2 worm cellular contexts compared by ENCODE assay signal in genomic region chrIII:6651983-6652382, ce11.
TF ChIP-seq lines count a peak whose summit lies in the region.

Gene pdfr-1 (minus strand): TSS chrIII:6652083.

TF ChIP-seq in whole organism, L1 larva, 84 proteins besides CTCF, POLR2A, EP300 and RAD21:
- TF ChIP-seq egl-13 (tag; optimal IDR thresholded peaks at IDR 0.05; lab: Kevin White, UChicago) (peak; percentile 11), lin-14 (GFP tag; optimal IDR thresholded peaks at IDR 0.05; lab: Kevin White, UChicago) (peak; percentile 27), pax-3 (tag; optimal IDR thresholded peaks at IDR 0.05; lab: Kevin White, UChicago) (no peak), zag-1 (tag; optimal IDR thresholded peaks at IDR 0.05; lab: Kevin White, UChicago) (no peak)

TF ChIP-seq in whole organism, L2 larva, 48 proteins besides CTCF, POLR2A, EP300 and RAD21:
- no peak for TF ChIP-seq elt-3 (tag; optimal IDR thresholded peaks at IDR 0.05; lab: Kevin White, UChicago)
- TF ChIP-seq F13H6.1 (tag; optimal IDR thresholded peaks at IDR 0.05; lab: Kevin White, UChicago), result no peak
- TF ChIP-seq ceh-16 (tag; optimal IDR thresholded peaks at IDR 0.05; lab: Kevin White, UChicago), result no peak
- no peak for TF ChIP-seq nhr-23 (tag; optimal IDR thresholded peaks at IDR 0.05; lab: Kevin White, UChicago)
- TF ChIP-seq skn-1 (tag; optimal IDR thresholded peaks at IDR 0.05; lab: Kevin White, UChicago), result no peak
- TF ChIP-seq aly-2 (tag; optimal IDR thresholded peaks at IDR 0.05; lab: Kevin White, UChicago), result no peak
- TF ChIP-seq nhr-21 (tag; optimal IDR thresholded peaks at IDR 0.05; lab: Kevin White, UChicago), result no peak
- no peak for TF ChIP-seq fos-1 (tag; optimal IDR thresholded peaks at IDR 0.05; lab: Kevin White, UChicago)
- TF ChIP-seq lsy-2 (tag; optimal IDR thresholded peaks at IDR 0.05; lab: Kevin White, UChicago), result peak in 1 of 2 experiments; percentile 6
- no peak for TF ChIP-seq lin-11 (tag; optimal IDR thresholded peaks at IDR 0.05; lab: Kevin White, UChicago)
- TF ChIP-seq C34F6.9 (tag; optimal IDR thresholded peaks at IDR 0.05; lab: Kevin White, UChicago), result peak; percentile 2
- TF ChIP-seq nhr-6 (tag; optimal IDR thresholded peaks at IDR 0.05; lab: Kevin White, UChicago), result no peak
- no peak for TF ChIP-seq sem-4 (tag; optimal IDR thresholded peaks at IDR 0.05; lab: Kevin White, UChicago)
- TF ChIP-seq nhr-77 (tag; optimal IDR thresholded peaks at IDR 0.05; lab: Kevin White, UChicago), result no peak
